Worm (Caenorhabditis elegans) whole organism, L1 larva: Measurements from ENCODE around the gene F42A6.5.
"Not testable (repeated sequence)": the region's sequence is repeated elsewhere in the genome, so short reads cannot be mapped to it uniquely, and the experiment has no call there.

Experiments used
- C34B4.2 ChIP-seq: sonication (generic microtip); optimal IDR thresholded peaks from 2 replicates; lab custom pipeline; 2017; ENCODE audit warnings: mild to moderate bottlenecking, missing genetic modification characterization, missing compliant biosample characterization
- alr-1 ChIP-seq: fragments of 200-800 bp; sonication (Bioruptor generic); optimal IDR thresholded peaks from 2 replicates; lab custom pipeline; 2018; ENCODE audit warnings: borderline replicate concordance, mild to moderate bottlenecking, missing genetic modification characterization, missing compliant biosample characterization
- dsc-1 ChIP-seq: sonication (generic microtip); optimal IDR thresholded peaks from 2 replicates; lab custom pipeline; 2016; ENCODE audit warnings: mild to moderate bottlenecking, missing genetic modification characterization, missing compliant biosample characterization
- efl-1 ChIP-seq, 4 experiments: fragments of 150-350 bp; optimal IDR thresholded peaks in 3 of 4; peaks in 1 of 4; 1 replicate in 1 of 4; 2 replicates in 3 of 4; lab custom pipeline; 2014; ENCODE audit warnings: missing biosample characterization in 2 of 4, missing genetic modification characterization in 2 of 4, missing genetic modification reagents in 2 of 4
- egl-13 ChIP-seq: sonication (generic microtip); optimal IDR thresholded peaks from 2 replicates; lab custom pipeline; 2016; ENCODE audit warnings: missing genotype, missing genetic modification reagents, missing genetic modification characterization, missing compliant biosample characterization
- elt-2 ChIP-seq: sonication (generic microtip); optimal IDR thresholded peaks from 2 replicates; lab custom pipeline; 2016; ENCODE audit warnings: missing genetic modification characterization, mild to moderate bottlenecking, inconsistent platforms, missing compliant biosample characterization, missing genetic modification reagents
- elt-3 ChIP-seq, 6 experiments: fragments of 150-350 bp in 1 of 6; sonication (generic microtip); optimal IDR thresholded peaks; 2 replicates each; lab custom pipeline; 2017 to 2018; ENCODE audit warnings: missing biosample characterization in 6 of 6, missing genetic modification characterization in 6 of 6, inconsistent platforms in 1 of 6
- fkh-10 ChIP-seq: sonication (generic microtip); optimal IDR thresholded peaks from 2 replicates; lab custom pipeline; 2017; ENCODE audit warnings: missing biosample characterization, missing genetic modification reagents, missing genetic modification characterization
- grh-1 ChIP-seq: fragments of 200-800 bp; sonication (Bioruptor generic); IDR thresholded peaks from 2 replicates; pipeline ENCODE4 v1.3.6; 2022; ENCODE audit warnings: missing genetic modification reagents, missing genetic modification characterization, missing compliant biosample characterization
- hlh-17 ChIP-seq: fragments of 200-800 bp; sonication (Bioruptor generic); optimal IDR thresholded peaks from 2 replicates; lab custom pipeline; 2018; ENCODE audit warnings: missing genetic modification characterization, mild to moderate bottlenecking, missing compliant biosample characterization, moderate library complexity, borderline replicate concordance
- lin-14 ChIP-seq: fragments of 200-800 bp; sonication (Bioruptor generic); optimal IDR thresholded peaks from 2 replicates; lab custom pipeline; 2018; ENCODE audit warnings: mild to moderate bottlenecking, missing genetic modification characterization, moderate library complexity, missing compliant biosample characterization
- lin-15B ChIP-seq: fragments of 150-350 bp; sonication (generic microtip); optimal IDR thresholded peaks from 3 replicates; lab custom pipeline; 2014; ENCODE audit warnings: missing biosample characterization, missing genetic modification characterization
- lsy-2 ChIP-seq, 2 experiments: fragments of 150-350 bp; optimal IDR thresholded peaks; 2 replicates each; lab custom pipeline; 2014; ENCODE audit warnings: missing biosample characterization in 2 of 2, missing genetic modification characterization in 2 of 2
- mef-2 ChIP-seq: fragments of 150-350 bp; optimal IDR thresholded peaks from 2 replicates; lab custom pipeline; 2014; ENCODE audit warnings: missing biosample characterization, missing genetic modification characterization
- nhr-20 ChIP-seq: sonication (generic microtip); optimal IDR thresholded peaks from 2 replicates; lab custom pipeline; 2016; ENCODE audit warnings: mild to moderate bottlenecking, missing genetic modification characterization, missing compliant biosample characterization
- nhr-237 ChIP-seq: fragments of 150-350 bp; optimal IDR thresholded peaks from 2 replicates; lab custom pipeline; 2014; ENCODE audit warnings: missing biosample characterization, missing genetic modification characterization
- nhr-47 ChIP-seq: sonication (generic microtip); optimal IDR thresholded peaks from 2 replicates; lab custom pipeline; 2016; ENCODE audit warnings: mild to moderate bottlenecking, missing genetic modification characterization, moderate library complexity, missing compliant biosample characterization
- nhr-71 ChIP-seq: sonication (generic microtip); optimal IDR thresholded peaks from 2 replicates; lab custom pipeline; 2016; ENCODE audit warnings: mild to moderate bottlenecking, missing genetic modification characterization, moderate library complexity, missing compliant biosample characterization
- nhr-76 ChIP-seq: sonication (generic microtip); optimal IDR thresholded peaks from 2 replicates; lab custom pipeline; 2017; ENCODE audit warnings: missing biosample characterization, missing genetic modification characterization
- nhr-84 ChIP-seq: sonication (generic microtip); optimal IDR thresholded peaks from 2 replicates; lab custom pipeline; 2017; ENCODE audit warnings: missing biosample characterization, missing genetic modification characterization
- nhr-90 ChIP-seq: sonication (generic microtip); optimal IDR thresholded peaks from 2 replicates; lab custom pipeline; 2016; ENCODE audit warnings: mild to moderate bottlenecking, missing genetic modification characterization, missing compliant biosample characterization; ENCODE audit not compliant: poor library complexity
- pag-3 ChIP-seq: sonication (generic microtip); optimal IDR thresholded peaks from 2 replicates; lab custom pipeline; 2017; ENCODE audit warnings: missing genetic modification characterization, mild to moderate bottlenecking, missing compliant biosample characterization, antibody characterized with exemption, borderline replicate concordance; ENCODE audit not compliant: insufficient read depth
- pqm-1 ChIP-seq: sonication (generic microtip); optimal IDR thresholded peaks from 3 replicates; lab custom pipeline; 2017; ENCODE audit warnings: missing biosample characterization, missing genetic modification characterization
- rnt-1 ChIP-seq: sonication (generic microtip); optimal IDR thresholded peaks from 2 replicates; lab custom pipeline; 2016; ENCODE audit warnings: mild to moderate bottlenecking, missing genetic modification characterization, moderate library complexity, missing compliant biosample characterization
- unc-130 ChIP-seq: fragments of 150-350 bp; optimal IDR thresholded peaks from 2 replicates; lab custom pipeline; 2017; ENCODE audit warnings: missing biosample characterization, missing genetic modification characterization, inconsistent platforms
- zip-4 ChIP-seq: fragments of 200-800 bp; sonication (Bioruptor generic); optimal IDR thresholded peaks from 2 replicates; lab custom pipeline; 2018; ENCODE audit warnings: mild to moderate bottlenecking, missing genetic modification characterization, moderate library complexity, missing compliant biosample characterization
- ztf-11 ChIP-seq, 2 experiments: sonication (generic microtip); optimal IDR thresholded peaks; 2 replicates each; lab custom pipeline; 2016 to 2017; ENCODE audit warnings: missing genetic modification characterization in 2 of 2, missing biosample characterization in 1 of 2, missing compliant biosample characterization in 1 of 2
- ztf-4 ChIP-seq: fragments of 150-350 bp; optimal IDR thresholded peaks from 2 replicates; lab custom pipeline; 2014; ENCODE audit warnings: missing biosample characterization, missing genetic modification characterization

The F42A6.5 gene

ce11 chrIV:3305575-3305974 is 26.1 kb downstream of the F42A6.5 start, which contains the start of gene W08E12.2:
Gene W08E12.2 (plus strand): TSS chrIV:3305875.
- TF ChIP-seq efl-1 (optimal IDR thresholded peaks at IDR 0.05; lab: Kevin White, UChicago) (no peak), efl-1 (GFP tag; optimal IDR thresholded peaks at IDR 0.05 in 1 of 2; lab: Kevin White, UChicago) (peak in 1 of 2 experiments; percentile 24), ztf-4 (tag; lab: Kevin White, UChicago) (no peak)
- TF ChIP-seq, all 84 proteins: peak for 1

ce11 chrIV:3303690-3304089 is 28.0 kb downstream of the F42A6.5 start, which contains the start of gene idpp-12:
Gene idpp-12 (plus strand): TSS chrIV:3303990.
- TF ChIP-seq elt-2 (tag; lab: Kevin White, UChicago); nhr-20 (tag; lab: Kevin White, UChicago); mef-2: not testable (repeated sequence)

- not testable (repeated sequence) for TF ChIP-seq grh-1 (GFP tag; lab: Robert Waterston, UW); pag-3 (tag; lab: Kevin White, UChicago); egl-13 (tag; lab: Kevin White, UChicago)
Measured at ce11 chrIV:3302058-3302457, 29.6 kb downstream of the F42A6.5 start, which contains the start of gene W08E12.4. Gene W08E12.4 (plus strand): TSS chrIV:3302358.

- TF ChIP-seq ztf-11 (tag; optimal IDR thresholded peaks at IDR 0.05; lab: Kevin White, UChicago) (no peak), alr-1 (tag; lab: Kevin White, UChicago) (no peak), elt-3 (tag; optimal IDR thresholded peaks at IDR 0.05; lab: Kevin White, UChicago) (no peak), efl-1 (optimal IDR thresholded peaks at IDR 0.05; lab: Kevin White, UChicago) (no peak), efl-1 (GFP tag; optimal IDR thresholded peaks at IDR 0.05 in 1 of 2; lab: Kevin White, UChicago) (peak in 1 of 2 experiments; percentile 50), lsy-2 (tag; optimal IDR thresholded peaks at IDR 0.05; lab: Kevin White, UChicago) (no peak)
Measured at ce11 chrIV:3300492-3300891, 31.2 kb downstream of the F42A6.5 start, which contains the start of gene W08E12.5. Gene W08E12.5 (plus strand): TSS chrIV:3300792.

ce11 chrIV:3299229-3299628 is 32.4 kb downstream of the F42A6.5 start:
- no peak for TF ChIP-seq alr-1 (tag; lab: Kevin White, UChicago)
- TF ChIP-seq nhr-90 (tag; lab: Kevin White, UChicago): no peak
- no peak for TF ChIP-seq fkh-10
- TF ChIP-seq zip-4 (GFP tag; lab: Kevin White, UChicago): no peak
- no peak for TF ChIP-seq hlh-17 (GFP tag; lab: Kevin White, UChicago)
- TF ChIP-seq unc-130 (tag; lab: Kevin White, UChicago): no peak
- TF ChIP-seq lin-14 (GFP tag; lab: Kevin White, UChicago): no peak

ce11 chrIV:3298300-3298699 is 33.4 kb downstream of the F42A6.5 start, which contains the start of gene W08E12.6:
Gene W08E12.6 (plus strand): TSS chrIV:3298600.
- TF ChIP-seq pqm-1 (tag; lab: Kevin White, UChicago): no peak
- peak; percentile 3 for TF ChIP-seq fkh-10

ce11 chrIV:3296578-3297549 is 34.8 kb downstream of the F42A6.5 start:
- no peak for TF ChIP-seq nhr-237 (tag; lab: Kevin White, UChicago)
- no peak for TF ChIP-seq pqm-1 (tag; lab: Kevin White, UChicago)
- no peak for TF ChIP-seq unc-130 (tag; lab: Kevin White, UChicago)
- no peak for TF ChIP-seq efl-1 (optimal IDR thresholded peaks at IDR 0.05; lab: Kevin White, UChicago)
- TF ChIP-seq efl-1 (GFP tag; optimal IDR thresholded peaks at IDR 0.05 in 1 of 2; lab: Kevin White, UChicago): no peak
- TF ChIP-seq lin-15B (tag; lab: Kevin White, UChicago): no peak
- TF ChIP-seq nhr-71 (tag; lab: Kevin White, UChicago): no peak
- TF ChIP-seq nhr-84 (tag; lab: Kevin White, UChicago): no peak
- no peak for TF ChIP-seq C34B4.2
- no peak for TF ChIP-seq nhr-76 (tag; lab: Kevin White, UChicago)
- no peak for TF ChIP-seq dsc-1 (tag; lab: Kevin White, UChicago)
- TF ChIP-seq nhr-47: no peak
- TF ChIP-seq rnt-1 (tag; lab: Kevin White, UChicago): no peak
- TF ChIP-seq fkh-10: no peak
